Worm (Caenorhabditis elegans): ENCODE measurements around the gene twk-40.

The twk-40 gene

ce11 chrIII:13464493-13465362 lies 27.5 kb downstream of the twk-40 start, which contains the start of gene kel-3 (continued):
- TF ChIP-seq fkh-3 (tag; optimal IDR thresholded peaks at IDR 0.05): peak; percentile 98
- TF ChIP-seq cebp-2 (GFP tag; IDR thresholded peaks at IDR 0.05): no peak; the same call in 1 of the 2 replicates
- no peak for TF ChIP-seq Y53F4B.3 (GFP tag; IDR thresholded peaks at IDR 0.05)
- TF ChIP-seq Y79H2A.3 (GFP tag; conservative IDR thresholded peaks at IDR 0.05): peak; percentile 95
- TF ChIP-seq aptf-3 (GFP tag; IDR thresholded peaks at IDR 0.05): peak; percentile 75
- TF ChIP-seq chd-7 (tag; optimal IDR thresholded peaks at IDR 0.05): peak; percentile 96
- TF ChIP-seq dox-1 (GFP tag; IDR thresholded peaks at IDR 0.05): peak; percentile 83
- TF ChIP-seq C17E4.6 (GFP tag; IDR thresholded peaks at IDR 0.05): peak; percentile 81
- peak; percentile 73 for TF ChIP-seq C06A6.2 (GFP tag; conservative IDR thresholded peaks at IDR 0.05)
- TF ChIP-seq K11D2.4 (GFP tag; IDR thresholded peaks at IDR 0.05): peak; percentile 77; the same call in 1 of the 2 replicates
- peak; percentile 73 for TF ChIP-seq lsl-1 (GFP tag; optimal IDR thresholded peaks at IDR 0.05)
- TF ChIP-seq B0019.2 (GFP tag; conservative IDR thresholded peaks at IDR 0.05): 0 out of 2 replicates have a peak, but pooled peaks have one; percentile 42
- peak; percentile 98 for TF ChIP-seq athp-1 (tag; optimal IDR thresholded peaks at IDR 0.05)
- peak; percentile 89; the same call in 1 of the 2 replicates for TF ChIP-seq ceh-58 (GFP tag; IDR thresholded peaks at IDR 0.05)
- peak; percentile 87 for TF ChIP-seq attf-6 (GFP tag; IDR thresholded peaks at IDR 0.05)
- TF ChIP-seq F33H1.4 (GFP tag; IDR thresholded peaks at IDR 0.05): peak; percentile 67
- TF ChIP-seq ama-1 (optimal IDR thresholded peaks at IDR 0.05): peak; percentile 97
- TF ChIP-seq ama-1 (GFP tag; optimal IDR thresholded peaks at IDR 0.05): peak; percentile 50 to 96
- TF ChIP-seq F55B11.4 (tag; optimal IDR thresholded peaks at IDR 0.05; ENCODE audit: borderline replicate concordance, insufficient read depth): no peak
- TF ChIP-seq B0336.3 (GFP tag; IDR thresholded peaks at IDR 0.05): peak; percentile 95
- TF ChIP-seq F23B12.7 (tag; optimal IDR thresholded peaks at IDR 0.05; ENCODE audit: insufficient read depth): peak; percentile 73
- peak; percentile 80 for TF ChIP-seq nhr-90 (tag; optimal IDR thresholded peaks at IDR 0.05)
- TF ChIP-seq ceh-40 (GFP tag; IDR thresholded peaks at IDR 0.05): no peak
- peak; percentile 99 for TF ChIP-seq F49E8.2 (tag; optimal IDR thresholded peaks at IDR 0.05; ENCODE audit: insufficient read depth)
- TF ChIP-seq Y95B8A.8 (GFP tag; IDR thresholded peaks at IDR 0.05): peak; percentile 90
- peak; percentile 77 for TF ChIP-seq somi-1 (GFP tag; optimal IDR thresholded peaks at IDR 0.05)
- peak; percentile 90 for TF ChIP-seq snpc-1.3 (tag; optimal IDR thresholded peaks at IDR 0.05; ENCODE audit: insufficient read depth)
- peak; percentile 56 for TF ChIP-seq hmg-1.2 (GFP tag; IDR thresholded peaks at IDR 0.05)
- peak; percentile 31 to 57 for TF ChIP-seq rec-8 (tag; optimal IDR thresholded peaks at IDR 0.05)
- no peak for TF ChIP-seq nfya-1 (tag; optimal IDR thresholded peaks at IDR 0.05; ENCODE audit: borderline replicate concordance, insufficient read depth)
- TF ChIP-seq snpc-4 (GFP tag; optimal IDR thresholded peaks at IDR 0.05): no peak
- peak in 3 of 4 experiments; percentile 51 to 79 (median 56) for TF ChIP-seq snpc-4 (tag; optimal IDR thresholded peaks at IDR 0.05)
- TF ChIP-seq bed-1 (GFP tag; IDR thresholded peaks at IDR 0.05): peak; percentile 82; the same call in 1 of the 2 replicates
- TF ChIP-seq K12H6.12 (tag; optimal IDR thresholded peaks at IDR 0.05): peak; percentile 25
- peak; percentile 40 for TF ChIP-seq efl-1 (GFP tag; optimal IDR thresholded peaks at IDR 0.05)
- peak; percentile 93 for TF ChIP-seq zim-3 (tag; optimal IDR thresholded peaks at IDR 0.05)
- peak; percentile 94 for TF ChIP-seq Y56A3A.18 (GFP tag; IDR thresholded peaks at IDR 0.05)
- TF ChIP-seq ztf-28 (GFP tag; IDR thresholded peaks at IDR 0.05): 0 out of 2 replicates have a peak, but pooled peaks have one; percentile 47
- peak; percentile 84 for TF ChIP-seq F39B2.1 (GFP tag; IDR thresholded peaks at IDR 0.05)
- TF ChIP-seq ceh-100 (GFP tag; IDR thresholded peaks at IDR 0.05): peak; percentile 76
- 0 out of 2 replicates have a peak, but pooled peaks have one; percentile 73 for TF ChIP-seq egl-18 (GFP tag; IDR thresholded peaks at IDR 0.05)
- peak; percentile 95 for TF ChIP-seq F52B5.7 (tag; optimal IDR thresholded peaks at IDR 0.05)
- peak; percentile 92 for TF ChIP-seq lin-26 (GFP tag; IDR thresholded peaks at IDR 0.05)
- peak; percentile 60 to 71 for TF ChIP-seq let-607 (tag; optimal IDR thresholded peaks at IDR 0.05)
- peak; percentile 66 for TF ChIP-seq ZK185.1 (tag; optimal IDR thresholded peaks at IDR 0.05; ENCODE audit: poor library complexity, severe bottlenecking)
